Worm (Caenorhabditis elegans) whole organism, L4/young adult: ENCODE results near the gene clec-176.

Experiments
- W03F9.2 ChIP-seq: fragments of 150-350 bp; optimal IDR thresholded peaks from 2 replicates; lab custom pipeline; 2014; ENCODE audit warnings: missing biosample characterization, missing genetic modification characterization
- him-1 ChIP-seq: sonication (generic microtip); optimal IDR thresholded peaks from 2 replicates; lab custom pipeline; 2016; ENCODE audit warnings: missing genotype, missing genetic modification reagents, missing genetic modification characterization, missing compliant biosample characterization

DNA sequence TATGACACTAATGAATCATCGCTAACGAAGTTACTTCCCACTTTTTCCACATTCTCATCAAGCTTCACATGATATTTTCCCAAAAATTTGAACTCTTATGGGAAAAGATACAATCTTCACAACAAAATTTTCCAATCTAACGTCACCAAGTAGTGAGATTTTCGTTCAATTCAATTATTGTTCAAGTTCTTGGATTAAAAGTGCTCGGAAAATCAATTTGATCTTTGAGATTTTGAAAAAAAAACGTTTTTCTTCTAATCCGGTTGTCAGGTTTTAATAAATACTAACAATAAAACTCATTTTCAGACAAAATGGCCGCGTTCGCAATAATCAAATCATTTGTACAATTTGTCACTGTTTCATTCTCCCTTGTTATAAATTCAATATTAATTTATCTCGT is 49.7 kb upstream of the clec-176 start, which contains the start of gene str-153:
- TF ChIP-seq him-1 (tag; lab: Kevin White, UChicago), result no peak
- TF ChIP-seq W03F9.2 (tag; lab: Kevin White, UChicago), result no peak
